Fruit fly (Drosophila melanogaster): Measurements from ENCODE around the gene ATPsynGL.

Gene ATPsynGL

DNA sequence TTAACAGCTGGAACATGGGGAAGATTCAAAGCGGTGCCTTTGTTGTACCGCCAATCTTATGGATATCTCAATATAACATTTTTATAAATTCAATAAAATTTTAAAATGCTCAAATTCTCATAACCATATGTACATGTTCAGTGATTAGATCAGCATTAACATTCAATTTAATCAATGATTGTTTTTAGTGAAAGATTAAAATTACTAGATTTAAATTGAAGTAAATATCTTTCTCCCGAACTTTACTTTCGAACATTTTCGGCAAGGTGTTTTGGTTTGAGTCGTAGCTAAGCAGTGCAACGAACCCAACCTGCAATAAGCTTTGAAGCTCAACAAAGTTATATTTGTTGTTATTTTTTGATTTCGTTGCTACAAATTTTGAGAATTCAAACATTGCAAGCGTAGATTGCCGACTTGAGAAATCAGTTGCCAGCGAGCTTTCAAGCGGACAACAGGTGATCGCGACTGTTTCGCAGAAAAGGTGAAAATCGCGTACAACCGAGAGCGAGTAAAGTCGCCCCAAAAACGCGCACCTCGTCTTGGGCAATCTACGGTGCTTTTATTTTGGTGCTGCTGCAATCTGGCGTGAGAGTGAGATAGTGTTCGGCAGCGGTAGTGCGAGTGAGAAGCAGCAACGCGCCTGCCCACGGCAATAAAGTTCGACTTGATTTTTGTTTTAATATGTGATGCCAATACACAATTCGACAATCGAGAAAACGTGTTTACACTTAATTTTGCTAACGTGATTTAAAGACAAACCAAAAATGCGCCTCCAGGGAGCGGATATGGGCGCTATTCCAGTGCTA is 44.5 kb upstream of the ATPsynGL start, which contains the start of gene Tep3 (continued):
- TF ChIP-seq chn (GFP tag; optimal IDR thresholded peaks at IDR 0.05) (peak; percentile 24), CG10462 (GFP tag; optimal IDR thresholded peaks at IDR 0.05) (no peak), Hr39 (optimal IDR thresholded peaks at IDR 0.05) (no peak), Hsf (GFP tag; optimal IDR thresholded peaks at IDR 0.05) (peak; percentile 52), HLHmδ (GFP tag; optimal IDR thresholded peaks at IDR 0.05) (no peak), row (GFP tag; IDR thresholded peaks at IDR 0.05) (peak; percentile 38; the same call in 1 of the 3 replicates), CG32532 (GFP tag; IDR thresholded peaks at IDR 0.05) (peak; percentile 62), Myb (GFP tag; optimal IDR thresholded peaks at IDR 0.05) (peak; percentile 53), CG1832 (GFP tag; optimal IDR thresholded peaks at IDR 0.05) (peak; percentile 37), CG6791 (GFP tag; IDR thresholded peaks at IDR 0.05; ENCODE audit: partially characterized antibody) (no peak), CG6254 (GFP tag; optimal IDR thresholded peaks at IDR 0.05) (no peak), CG3847 (GFP tag; IDR thresholded peaks at IDR 0.05) (0 out of 2 replicates have a peak, but pooled peaks have one; percentile 19), Lhr (GFP tag; optimal IDR thresholded peaks at IDR 0.05) (peak; percentile 29), vnd (GFP tag; IDR thresholded peaks at IDR 0.05; ENCODE audit: partially characterized antibody) (no peak), CG13287 (GFP tag; IDR thresholded peaks at IDR 0.05; ENCODE audit: partially characterized antibody) (peak; percentile 31; the same call in 1 of the 2 replicates), CG1792 (GFP tag; optimal IDR thresholded peaks at IDR 0.05) (no peak), repo (GFP tag; optimal IDR thresholded peaks at IDR 0.05) (no peak), CG9727 (GFP tag; optimal IDR thresholded peaks at IDR 0.05) (peak; percentile 19), bsh (GFP tag; optimal IDR thresholded peaks at IDR 0.05) (no peak), prd (optimal IDR thresholded peaks at IDR 0.05) (no peak), prd (GFP tag; IDR thresholded peaks at IDR 0.05) (0 out of 3 replicates have a peak, but pooled peaks have one; percentile 37), Ada2b (GFP tag; IDR thresholded peaks at IDR 0.05) (peak; percentile 23; the same call in 1 of the 2 replicates), Aef1 (GFP tag; IDR thresholded peaks at IDR 0.05) (0 out of 3 replicates have a peak, but pooled peaks have one; percentile 29), ERR (GFP tag; optimal IDR thresholded peaks at IDR 0.05) (peak; percentile 33), CG8281 (tag; optimal IDR thresholded peaks at IDR 0.05) (peak; percentile 54), dimm (GFP tag; IDR thresholded peaks at IDR 0.05) (no peak), Blimp-1 (GFP tag; optimal IDR thresholded peaks at IDR 0.05) (peak; percentile 27), CG5953 (GFP tag; IDR thresholded peaks at IDR 0.05) (no peak), lilli (GFP tag; optimal IDR thresholded peaks at IDR 0.05) (peak; percentile 61), Rfx (GFP tag; IDR thresholded peaks at IDR 0.05) (0 out of 2 replicates have a peak, but pooled peaks have one; percentile 59), maf-S (GFP tag; optimal IDR thresholded peaks at IDR 0.05) (peak; percentile 10), Ssrp (tag; optimal IDR thresholded peaks at IDR 0.05) (no peak), GATAe (GFP tag; conservative IDR thresholded peaks at IDR 0.05) (no peak), CrebB (tag; optimal IDR thresholded peaks at IDR 0.05) (peak; percentile 23), CG13296 (GFP tag; optimal IDR thresholded peaks at IDR 0.05) (no peak), scrt (GFP tag; optimal IDR thresholded peaks at IDR 0.05) (no peak), CG10366 (GFP tag; IDR thresholded peaks at IDR 0.05) (0 out of 2 replicates have a peak, but pooled peaks have one; percentile 15), CG10209 (GFP tag; optimal IDR thresholded peaks at IDR 0.05) (peak; percentile 31), CG9817 (tag; optimal IDR thresholded peaks at IDR 0.05) (peak; percentile 14), Awh (GFP tag; IDR thresholded peaks at IDR 0.05) (0 out of 2 replicates have a peak, but pooled peaks have one; percentile 29), cwo (GFP tag; optimal IDR thresholded peaks at IDR 0.05) (no peak), CG9932 (GFP tag; IDR thresholded peaks at IDR 0.05) (peak; percentile 62), CG8290 (GFP tag; optimal IDR thresholded peaks at IDR 0.05) (no peak), CG8290 (tag; optimal IDR thresholded peaks at IDR 0.05) (peak in 1 of 2 experiments; percentile 55), CG12299 (tag; optimal IDR thresholded peaks at IDR 0.05) (peak; percentile 15), org-1 (GFP tag; optimal IDR thresholded peaks at IDR 0.05) (no peak), gem (tag; optimal IDR thresholded peaks at IDR 0.05) (peak; percentile 53), CG4617 (GFP tag; optimal IDR thresholded peaks at IDR 0.05; ENCODE audit: borderline replicate concordance) (no peak), az2 (GFP tag; optimal IDR thresholded peaks at IDR 0.05) (peak; percentile 4)

Measured in whole organism, embryonic.